Fruit fly (Drosophila melanogaster) Kc167 (cell line): ENCODE data around the gene CG33946.

Experiments
- Myc ChIP-seq: fragments of >200 bp; optimal IDR thresholded peaks from 2 replicates; lab custom pipeline; 2017; ENCODE audit warnings: missing external identifiers
- Sin3A ChIP-seq: fragments of >200 bp; optimal IDR thresholded peaks from 2 replicates; lab custom pipeline; 2018; ENCODE audit warnings: missing external identifiers
- h ChIP-seq: fragments of >200 bp; optimal IDR thresholded peaks from 3 replicates; lab custom pipeline; 2018; ENCODE audit warnings: missing external identifiers
- insv ChIP-seq: fragments of >200 bp; optimal IDR thresholded peaks from 3 replicates; lab custom pipeline; 2018; ENCODE audit warnings: missing external identifiers
- psq ChIP-seq: fragments of >200 bp; optimal IDR thresholded peaks from 2 replicates; lab custom pipeline; 2017; ENCODE audit warnings: missing external identifiers
- ttk ChIP-seq: sonication (Bioruptor generic); optimal IDR thresholded peaks from 2 replicates; lab custom pipeline; 2017; ENCODE audit warnings: missing external identifiers

CG33946 gene

dm6 chr3L:6217806-6218205, 2.6 kb upstream of the CG33946 start, which contains the start of gene LanA:
Gene LanA (minus strand): TSS chr3L:6218022.
- TF ChIP-seq Myc (lab: Kevin White, UChicago) (no peak), insv (lab: Kevin White, UChicago) (no peak), h (lab: Kevin White, UChicago) (no peak), Sin3A (no peak), psq (no peak), ttk (lab: Kevin White, UChicago) (no peak)

- no peak for TF ChIP-seq Myc (lab: Kevin White, UChicago)
- TF ChIP-seq Sin3A = no peak
- TF ChIP-seq insv (lab: Kevin White, UChicago) = no peak
- TF ChIP-seq psq = no peak
- TF ChIP-seq h (lab: Kevin White, UChicago) = no peak
- no peak for TF ChIP-seq ttk (lab: Kevin White, UChicago)
Observed at dm6 chr3L:6218517-6219155, 1.7 kb upstream of the CG33946 start.

DNA sequence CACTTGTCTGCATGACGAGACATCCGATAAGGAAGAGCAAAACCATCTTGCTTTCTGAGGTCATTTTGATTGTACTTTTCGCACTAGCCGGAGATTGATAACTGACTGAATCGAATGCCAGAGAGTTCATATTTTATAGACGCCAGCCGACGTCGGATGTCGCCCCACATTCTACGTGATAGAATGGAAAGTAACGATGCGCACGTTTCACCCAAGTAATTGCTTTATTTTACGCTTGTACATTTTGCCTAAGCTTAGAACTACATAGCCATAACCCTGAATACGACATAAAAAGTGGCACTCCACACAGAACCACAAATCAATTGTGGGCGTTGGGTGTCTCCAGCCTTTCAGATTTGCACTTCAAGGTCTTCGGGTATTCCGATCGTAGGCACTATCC, 11.9 kb downstream of the CG33946 start, which contains the start of gene CG13299:
TSS of gene CG13299 (minus strand) at position 101 of the 400 bp plus-strand sequence.
- TF ChIP-seq insv (lab: Kevin White, UChicago) (no peak), ttk (lab: Kevin White, UChicago) (no peak), h (lab: Kevin White, UChicago) (no peak), Sin3A (no peak), psq (no peak), Myc (lab: Kevin White, UChicago) (no peak)

DNA sequence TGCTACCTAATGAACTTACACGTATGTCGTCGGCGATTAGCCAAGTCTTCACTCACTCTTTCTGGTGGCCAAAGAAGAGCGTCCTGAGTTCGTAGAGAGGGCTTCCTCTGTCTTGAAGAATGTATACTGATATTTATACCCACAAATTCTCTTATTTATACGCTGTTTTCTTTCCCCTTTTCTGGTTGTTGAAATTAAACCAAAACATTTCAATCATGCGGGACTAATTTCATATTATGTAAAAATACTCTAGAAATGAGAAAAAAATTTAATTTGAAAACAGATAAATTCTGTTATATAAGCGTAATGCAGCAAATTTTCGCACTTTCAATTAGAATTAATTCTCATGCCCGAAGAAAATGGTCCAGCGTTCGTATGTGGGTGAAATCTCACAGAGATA, 12.9 kb downstream of the CG33946 start, which contains the start of gene BG642312:
TSS of gene BG642312 (minus strand) at position 101 of the 400 bp plus-strand sequence.
- TF ChIP-seq psq (no peak), Myc (lab: Kevin White, UChicago) (no peak), ttk (lab: Kevin White, UChicago) (no peak), insv (lab: Kevin White, UChicago) (no peak), h (lab: Kevin White, UChicago) (no peak), Sin3A (no peak)

DNA sequence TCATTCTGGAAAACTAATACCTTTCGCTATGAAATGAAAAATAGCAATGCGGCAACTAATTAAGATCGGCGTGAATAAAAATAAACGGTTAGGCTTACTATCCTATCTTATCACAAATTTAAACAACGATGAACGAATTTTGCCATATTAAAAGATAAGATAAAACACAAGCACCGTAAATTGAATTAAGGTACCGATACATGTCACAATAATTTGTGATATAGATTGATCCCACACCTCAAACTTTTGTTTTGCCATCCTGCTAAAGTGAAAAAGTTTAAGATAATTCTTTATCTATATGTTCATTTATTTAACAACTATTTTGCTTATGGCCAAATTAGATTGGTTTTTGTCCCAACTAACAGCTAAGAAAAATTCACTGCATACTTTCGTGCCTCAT, 13.7 kb downstream of the CG33946 start, which contains the start of gene CG42714:
TSS of gene CG42714 (minus strand) at position 22 of the 400 bp plus-strand sequence.
- no peak for TF ChIP-seq Myc (lab: Kevin White, UChicago)
- no peak for TF ChIP-seq insv (lab: Kevin White, UChicago)
- no peak for TF ChIP-seq h (lab: Kevin White, UChicago)
- TF ChIP-seq ttk (lab: Kevin White, UChicago) = no peak
- no peak for TF ChIP-seq psq
- no peak for TF ChIP-seq Sin3A

DNA sequence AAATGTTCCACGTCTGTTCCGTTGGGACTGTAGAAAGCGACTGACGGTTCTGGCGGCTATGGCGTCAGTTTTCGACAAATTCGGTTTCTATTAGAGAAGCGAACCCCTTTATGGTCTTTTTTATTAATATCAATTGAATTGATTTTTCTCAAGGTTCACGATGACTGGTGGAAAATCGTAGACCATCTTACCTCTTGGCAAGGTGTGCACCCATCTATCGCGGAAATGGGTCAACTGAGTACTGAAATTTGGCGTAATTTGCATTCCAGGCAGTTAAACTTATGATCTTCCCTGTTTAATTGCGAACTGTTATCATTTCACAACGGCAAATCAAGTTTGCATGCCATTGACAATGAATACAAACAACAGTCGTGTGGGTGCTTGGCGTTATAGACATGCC, 19.6 kb downstream of the CG33946 start, which contains the start of gene CG10226:
TSS of gene CG10226 (minus strand) at position 101 of the 400 bp plus-strand sequence.
- no peak for TF ChIP-seq insv (lab: Kevin White, UChicago)
- no peak for TF ChIP-seq ttk (lab: Kevin White, UChicago)
- TF ChIP-seq h (lab: Kevin White, UChicago) = no peak
- TF ChIP-seq psq = no peak
- TF ChIP-seq Myc (lab: Kevin White, UChicago) = no peak

dm6 chr3L:6245646-6246045, 25.3 kb downstream of the CG33946 start, which contains the start of gene Mdr65:
Gene Mdr65 (minus strand): TSS chr3L:6245746.
- TF ChIP-seq Myc (lab: Kevin White, UChicago) (no peak), h (lab: Kevin White, UChicago) (no peak), insv (lab: Kevin White, UChicago) (no peak), ttk (lab: Kevin White, UChicago) (no peak), psq (no peak), Sin3A (no peak)

DNA sequence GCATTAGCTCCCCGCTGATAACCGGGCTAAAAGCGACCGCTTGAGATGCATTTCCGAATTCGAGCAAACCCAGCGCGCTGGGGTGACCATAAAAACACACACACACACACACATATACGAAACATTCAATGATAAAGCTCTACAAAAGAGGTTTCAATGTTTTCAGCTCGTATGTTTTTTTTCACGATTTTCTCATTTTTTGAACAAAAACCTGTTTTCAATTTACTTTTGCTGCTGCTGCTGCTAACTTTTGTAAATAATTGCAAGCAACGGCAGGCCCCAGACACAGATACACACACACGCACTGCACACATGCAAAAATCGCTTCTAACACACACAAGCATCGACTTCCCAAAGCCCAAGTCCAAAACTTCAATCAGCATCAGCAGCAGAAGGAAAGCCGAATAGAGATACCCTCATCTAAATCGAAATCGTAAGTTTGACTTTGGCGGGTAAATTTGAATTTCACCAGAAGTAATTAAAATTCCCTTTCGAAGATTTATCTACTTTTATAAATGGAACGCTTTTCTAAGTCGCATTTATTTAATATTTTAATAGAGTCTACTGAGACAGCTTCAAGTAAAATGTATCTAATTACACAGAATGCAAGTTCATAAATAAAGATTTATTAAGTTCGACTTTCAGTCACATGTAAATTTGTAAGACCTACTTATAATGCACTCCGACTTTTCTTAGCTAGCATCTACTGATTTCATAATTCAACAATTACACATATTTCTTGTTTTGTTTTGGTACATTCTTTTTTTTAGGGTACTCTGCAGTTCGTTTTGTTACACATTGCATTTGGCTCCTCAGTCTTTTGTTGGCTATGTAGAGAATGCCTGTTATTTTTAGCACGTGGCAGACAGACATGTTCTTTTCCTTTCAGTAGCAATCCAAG, 29.1 kb downstream of the CG33946 start:
- TF ChIP-seq psq (no peak), insv (lab: Kevin White, UChicago) (no peak), ttk (lab: Kevin White, UChicago) (no peak), Myc (lab: Kevin White, UChicago) (no peak), Sin3A (no peak), h (lab: Kevin White, UChicago) (no peak)

DNA sequence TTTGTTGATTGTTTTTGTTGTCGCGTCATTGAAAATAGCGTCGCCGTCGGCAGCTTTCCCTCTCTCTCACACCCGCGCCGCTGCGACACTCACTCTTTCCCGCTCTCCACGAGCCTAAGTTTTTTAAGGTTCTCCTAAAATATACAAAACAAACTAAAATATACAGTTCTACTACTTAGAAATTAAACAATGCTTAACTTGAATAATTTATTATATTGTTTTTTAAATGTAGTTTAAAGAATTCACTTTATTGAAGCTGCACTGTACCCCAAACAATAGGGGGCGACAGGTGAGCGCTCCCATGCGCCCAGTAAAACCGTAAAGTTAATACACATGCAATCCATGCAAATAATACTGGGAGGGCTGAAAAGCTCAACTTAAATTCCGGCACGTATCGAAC, 33.4 kb downstream of the CG33946 start:
- no peak for TF ChIP-seq ttk (lab: Kevin White, UChicago)
- TF ChIP-seq Myc (lab: Kevin White, UChicago) = no peak
- TF ChIP-seq insv (lab: Kevin White, UChicago) = no peak
- TF ChIP-seq Sin3A = no peak

DNA sequence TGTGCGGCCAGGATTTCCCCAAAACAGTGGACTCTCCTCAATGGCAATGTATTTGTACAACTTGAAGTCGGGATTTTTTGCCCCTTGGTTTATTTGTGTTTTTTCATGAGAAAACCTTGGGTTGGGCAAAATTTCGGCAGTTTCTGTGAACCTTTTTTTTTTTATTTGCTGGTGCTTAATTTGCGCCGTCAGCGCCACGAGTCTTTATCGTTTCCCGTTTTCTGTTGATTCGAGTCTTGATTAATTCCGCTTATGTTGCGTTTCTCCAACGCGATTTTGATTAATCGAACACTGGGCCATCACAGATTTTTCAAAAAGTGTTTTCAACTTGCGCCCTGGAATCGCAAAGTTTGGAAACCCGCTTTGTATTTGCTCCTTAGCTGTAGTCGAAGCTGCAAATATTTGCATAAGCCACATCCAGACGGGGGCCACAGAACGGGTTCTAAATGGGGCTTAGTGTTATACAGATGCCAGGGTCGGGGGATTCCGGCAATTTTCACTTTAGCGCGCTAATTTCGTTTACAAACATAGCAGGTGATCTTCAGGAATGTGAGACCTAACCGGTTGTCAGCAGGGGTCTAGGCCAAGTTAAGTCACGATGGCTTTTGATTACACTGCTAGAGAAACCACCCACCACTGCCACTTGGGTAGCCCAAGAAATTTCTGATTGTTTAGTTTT, 34.2 kb downstream of the CG33946 start:
- TF ChIP-seq ttk (lab: Kevin White, UChicago) (no peak), h (lab: Kevin White, UChicago) (no peak), insv (lab: Kevin White, UChicago) (no peak), Sin3A (no peak)

dm6 chr3L:6256408-6257188, 36.2 kb downstream of the CG33946 start, which contains the start of gene Best2:
Gene Best2 (minus strand): TSS chr3L:6256665.
- no peak for TF ChIP-seq ttk (lab: Kevin White, UChicago)
- no peak for TF ChIP-seq psq
- no peak for TF ChIP-seq Myc (lab: Kevin White, UChicago)
- no peak for TF ChIP-seq Sin3A
- TF ChIP-seq h (lab: Kevin White, UChicago) = no peak
- no peak for TF ChIP-seq insv (lab: Kevin White, UChicago)
